Fruit fly (Drosophila melanogaster): Measurements from ENCODE around the gene wol.
A peak's percentile ranks its signal among the peaks of the same experiment; 100 is the strongest.

Gene wol

DNA sequence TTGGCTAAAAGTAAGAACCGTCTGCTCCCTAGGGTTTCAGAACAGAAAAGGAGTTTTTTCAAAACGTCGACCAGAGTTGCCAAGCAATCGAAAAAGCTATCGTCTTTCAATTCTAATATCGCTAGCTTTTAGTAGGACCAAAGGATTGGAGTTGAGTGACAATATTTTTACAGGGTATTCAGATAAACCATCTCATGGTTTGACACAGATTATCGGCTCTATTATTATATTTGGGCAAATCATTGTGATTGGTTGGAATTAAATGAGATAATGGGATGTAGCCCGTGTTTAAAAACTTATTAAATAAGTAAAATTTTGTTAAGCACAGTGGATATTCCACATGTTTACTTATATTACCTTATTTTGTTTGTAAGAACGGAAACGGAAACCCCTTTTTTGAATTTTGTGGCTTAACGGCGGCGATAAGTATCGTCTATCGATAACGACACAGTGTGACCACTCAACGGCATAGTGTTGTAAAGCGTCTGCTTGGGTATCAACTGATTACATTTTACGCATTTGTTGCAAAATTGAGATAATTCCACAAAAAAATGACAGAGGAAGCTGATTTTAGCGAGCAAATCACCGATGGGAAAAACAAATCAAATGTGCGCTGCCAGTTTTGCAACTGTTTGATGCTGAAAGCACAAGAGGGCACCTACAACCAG lies 17.2 kb upstream of the wol start, which contains the start of the genes mtsh and strat (continued):
- TF ChIP-seq CG7372 (GFP tag; IDR thresholded peaks at IDR 0.05), result 0 out of 2 replicates have a peak, but pooled peaks have one; percentile 8
- TF ChIP-seq Blimp-1 (GFP tag; optimal IDR thresholded peaks at IDR 0.05), result peak; percentile 30
- TF ChIP-seq lola (GFP tag; optimal IDR thresholded peaks at IDR 0.05), result peak in 1 of 3 experiments; percentile 19
- peak; percentile 83 for TF ChIP-seq gro (GFP tag; optimal IDR thresholded peaks at IDR 0.05)
- TF ChIP-seq CG5180 (GFP tag; optimal IDR thresholded peaks at IDR 0.05), result peak; percentile 9
- TF ChIP-seq CG1792 (GFP tag; optimal IDR thresholded peaks at IDR 0.05), result peak; percentile 51
- TF ChIP-seq br (optimal IDR thresholded peaks at IDR 0.05), result no peak
- no peak for TF ChIP-seq pan (optimal IDR thresholded peaks at IDR 0.05)
- peak in 1 of 2 experiments; percentile 58 for TF ChIP-seq pan (GFP tag; optimal IDR thresholded peaks at IDR 0.05 in 1 of 2, IDR thresholded peaks at IDR 0.05 in 1 of 2)
- TF ChIP-seq CG10209 (GFP tag; optimal IDR thresholded peaks at IDR 0.05), result peak; percentile 21
- TF ChIP-seq CG2712 (tag; optimal IDR thresholded peaks at IDR 0.05), result peak; percentile 70
- no peak for TF ChIP-seq Nf-YA (GFP tag; IDR thresholded peaks at IDR 0.05)
- no peak for TF ChIP-seq ro (GFP tag; IDR thresholded peaks at IDR 0.05)
- peak; percentile 18 for TF ChIP-seq Spps (tag; optimal IDR thresholded peaks at IDR 0.05)
- TF ChIP-seq Trl (optimal IDR thresholded peaks at IDR 0.05), result no peak
- peak; percentile 49 for TF ChIP-seq Trl (GFP tag; optimal IDR thresholded peaks at IDR 0.05)
- peak; percentile 86 for TF ChIP-seq CG7271 (tag; optimal IDR thresholded peaks at IDR 0.05)
- TF ChIP-seq CG14710 (tag; optimal IDR thresholded peaks at IDR 0.05), result peak; percentile 90
- TF ChIP-seq pho (GFP tag; optimal IDR thresholded peaks at IDR 0.05), result peak; percentile 28
- no peak for TF ChIP-seq CG2202 (tag; optimal IDR thresholded peaks at IDR 0.05)
- no peak for TF ChIP-seq lov (optimal IDR thresholded peaks at IDR 0.05)
- TF ChIP-seq lov (GFP tag; IDR thresholded peaks at IDR 0.05), result peak; percentile 83; the same call in 2 of the 3 replicates
- TF ChIP-seq CG18476 (GFP tag; optimal IDR thresholded peaks at IDR 0.05), result no peak
- TF ChIP-seq nmo (GFP tag; optimal IDR thresholded peaks at IDR 0.05), result peak; percentile 62
- TF ChIP-seq CG3847 (GFP tag; IDR thresholded peaks at IDR 0.05), result peak; percentile 60; the same call in 1 of the 2 replicates
- TF ChIP-seq CG4282 (GFP tag; optimal IDR thresholded peaks at IDR 0.05), result no peak
- TF ChIP-seq eyg (GFP tag; optimal IDR thresholded peaks at IDR 0.05), result peak; percentile 49
- TF ChIP-seq CG3163 (GFP tag; optimal IDR thresholded peaks at IDR 0.05), result peak; percentile 11
- peak; percentile 48 for TF ChIP-seq CG17802 (tag; optimal IDR thresholded peaks at IDR 0.05)
- TF ChIP-seq CG18262 (tag; optimal IDR thresholded peaks at IDR 0.05), result peak; percentile 60
- peak; percentile 86 for TF ChIP-seq Fer1 (GFP tag; optimal IDR thresholded peaks at IDR 0.05)
- no peak; the same call in 2 of the 3 replicates for TF ChIP-seq Doc3 (GFP tag; IDR thresholded peaks at IDR 0.05; ENCODE audit: partially characterized antibody)
- peak; percentile 28 for TF ChIP-seq Ssrp (tag; optimal IDR thresholded peaks at IDR 0.05)
- no peak for TF ChIP-seq hb (GFP tag; IDR thresholded peaks at IDR 0.05; ENCODE audit: partially characterized antibody)
- TF ChIP-seq Fer3 (tag; optimal IDR thresholded peaks at IDR 0.05), result peak; percentile 73
- peak; percentile 41 for TF ChIP-seq CG30403 (GFP tag; optimal IDR thresholded peaks at IDR 0.05)
- TF ChIP-seq BEAF-32 (GFP tag; optimal IDR thresholded peaks at IDR 0.05), result peak; percentile 59
- peak; percentile 73 for TF ChIP-seq CG17361 (GFP tag; IDR thresholded peaks at IDR 0.05)
- no peak for TF ChIP-seq crol (GFP tag; IDR thresholded peaks at IDR 0.05)
- TF ChIP-seq GATAe (GFP tag; conservative IDR thresholded peaks at IDR 0.05), result peak; percentile 63; the same call in 1 of the 2 replicates
- TF ChIP-seq Ets65A (GFP tag), result peak; percentile 94
- TF ChIP-seq sob (GFP tag; IDR thresholded peaks at IDR 0.05), result peak; percentile 76
- peak; percentile 40 for TF ChIP-seq CG17186 (GFP tag; optimal IDR thresholded peaks at IDR 0.05)
- TF ChIP-seq nom (GFP tag; optimal IDR thresholded peaks at IDR 0.05), result peak; percentile 45
- TF ChIP-seq dpn (GFP tag; optimal IDR thresholded peaks at IDR 0.05), result peak; percentile 38 to 51
- TF ChIP-seq CG6683 (GFP tag; optimal IDR thresholded peaks at IDR 0.05), result peak; percentile 57
- peak; percentile 52 for TF ChIP-seq YL-1 (GFP tag; optimal IDR thresholded peaks at IDR 0.05)
- peak; percentile 19 for TF ChIP-seq az2 (GFP tag; optimal IDR thresholded peaks at IDR 0.05)
- peak; percentile 62 for TF ChIP-seq CG18764 (GFP tag; optimal IDR thresholded peaks at IDR 0.05)
- TF ChIP-seq corto (GFP tag; optimal IDR thresholded peaks at IDR 0.05), result no peak
